Worm (Caenorhabditis elegans): ENCODE measurements around the gene C35B1.3.

DNA sequence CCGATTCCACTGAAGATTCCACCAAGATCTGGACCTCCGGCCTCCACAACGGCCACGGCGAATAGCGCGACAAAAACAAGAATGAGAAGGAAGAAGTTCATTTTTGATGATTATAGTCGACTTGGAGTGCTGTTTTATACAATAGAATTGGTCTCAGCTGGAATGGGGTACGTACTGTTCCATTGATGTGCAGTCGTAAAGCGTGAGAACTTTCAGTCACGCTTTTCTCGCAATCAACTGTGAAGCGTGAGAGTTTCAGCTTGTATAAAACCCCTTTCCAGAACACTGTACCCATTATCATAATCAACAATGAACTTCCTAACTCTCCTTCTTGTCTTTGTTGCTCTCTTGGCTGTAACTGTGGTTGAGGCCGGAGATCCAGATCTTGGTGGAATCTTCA lies 34.7 kb downstream of the C35B1.3 start, which contains the start of the genes F49F1.4 and F49F1.2:
- TF ChIP-seq him-1 (tag; optimal IDR thresholded peaks at IDR 0.05) (no peak), W03F9.2 (tag; optimal IDR thresholded peaks at IDR 0.05) (no peak)

All from whole organism, L4/young adult.